Fruit fly (Drosophila melanogaster): ENCODE data around the gene CG33635.

Gene CG33635

dm6 chr2L:207129-207813 lies 48.8 kb upstream of the CG33635 start, which contains the start of the genes Tbc1d15-17 and CG11617 (continued):
- TF ChIP-seq trem (tag; optimal IDR thresholded peaks at IDR 0.05) (peak; percentile 80), Atf3 (GFP tag; optimal IDR thresholded peaks at IDR 0.05) (no peak), Asciz (GFP tag; optimal IDR thresholded peaks at IDR 0.05) (no peak), prd (optimal IDR thresholded peaks at IDR 0.05) (no peak), prd (GFP tag; IDR thresholded peaks at IDR 0.05) (no peak), jumu (GFP tag; optimal IDR thresholded peaks at IDR 0.05) (no peak), CG18599 (GFP tag; optimal IDR thresholded peaks at IDR 0.05) (no peak), CG2120 (GFP tag; optimal IDR thresholded peaks at IDR 0.05) (peak; percentile 6), gt (GFP tag; IDR thresholded peaks at IDR 0.05) (no peak), chn (GFP tag; optimal IDR thresholded peaks at IDR 0.05) (no peak), CG17385 (GFP tag; optimal IDR thresholded peaks at IDR 0.05) (no peak), GATAe (GFP tag; conservative IDR thresholded peaks at IDR 0.05) (no peak), CG6813 (GFP tag; optimal IDR thresholded peaks at IDR 0.05) (no peak), CG14965 (GFP tag; optimal IDR thresholded peaks at IDR 0.05; ENCODE audit: borderline replicate concordance) (no peak), CG31441 (GFP tag; IDR thresholded peaks at IDR 0.05) (no peak), CG15269 (tag; optimal IDR thresholded peaks at IDR 0.05) (no peak), ken (GFP tag; IDR thresholded peaks at IDR 0.05) (no peak), MBD-R2 (GFP tag; IDR thresholded peaks at IDR 0.05) (peak; percentile 97), tx (GFP tag; optimal IDR thresholded peaks at IDR 0.05) (no peak), oc (tag; optimal IDR thresholded peaks at IDR 0.05) (no peak), CG18262 (tag; optimal IDR thresholded peaks at IDR 0.05) (no peak), ato (GFP tag; IDR thresholded peaks at IDR 0.05; ENCODE audit: partially characterized antibody) (peak; percentile 30; the same call in 1 of the 2 replicates), CG9437 (GFP tag; optimal IDR thresholded peaks at IDR 0.05) (peak; percentile 97), NfI (GFP tag; optimal IDR thresholded peaks at IDR 0.05) (peak; percentile 13), CG12391 (tag; optimal IDR thresholded peaks at IDR 0.05) (peak; percentile 19), pnt (GFP tag; optimal IDR thresholded peaks at IDR 0.05) (no peak), CG10431 (GFP tag; optimal IDR thresholded peaks at IDR 0.05) (peak; percentile 68), onecut (GFP tag; IDR thresholded peaks at IDR 0.05) (no peak), hbn (GFP tag; IDR thresholded peaks at IDR 0.05; ENCODE audit: partially characterized antibody) (0 out of 2 replicates have a peak, but pooled peaks have one; percentile 19), Sox102F (GFP tag; optimal IDR thresholded peaks at IDR 0.05) (no peak), shn (GFP tag; optimal IDR thresholded peaks at IDR 0.05) (no peak), CG2202 (tag; optimal IDR thresholded peaks at IDR 0.05) (no peak), fd3F (GFP tag; optimal IDR thresholded peaks at IDR 0.05) (no peak), Dad (GFP tag; optimal IDR thresholded peaks at IDR 0.05) (no peak), CG2116 (GFP tag; optimal IDR thresholded peaks at IDR 0.05) (peak; percentile 59), CG12071 (GFP tag; optimal IDR thresholded peaks at IDR 0.05) (no peak), CG16813 (GFP tag; IDR thresholded peaks at IDR 0.05; ENCODE audit: partially characterized antibody) (peak; percentile 41; the same call in 1 of the 3 replicates), Adf1 (GFP tag; IDR thresholded peaks at IDR 0.05) (no peak), Awh (GFP tag; IDR thresholded peaks at IDR 0.05) (no peak), abd-A (tag; optimal IDR thresholded peaks at IDR 0.05) (no peak), CkIIα-i1 (GFP tag; IDR thresholded peaks at IDR 0.05) (no peak), CG11456 (GFP tag; IDR thresholded peaks at IDR 0.05) (no peak), HmgZ (tag; optimal IDR thresholded peaks at IDR 0.05) (peak; percentile 76), CG30020 (tag; optimal IDR thresholded peaks at IDR 0.05) (no peak), CG3407 (GFP tag; optimal IDR thresholded peaks at IDR 0.05) (no peak), CG18476 (GFP tag; optimal IDR thresholded peaks at IDR 0.05) (no peak), ftz-f1 (GFP tag; optimal IDR thresholded peaks at IDR 0.05) (no peak), CG14050 (GFP tag; IDR thresholded peaks at IDR 0.05) (no peak), gsb-n (tag; optimal IDR thresholded peaks at IDR 0.05) (no peak), CG3281 (GFP tag; optimal IDR thresholded peaks at IDR 0.05) (no peak)
